Worm (Caenorhabditis elegans) whole organism, late embryonic: Measurements from ENCODE around the gene T26C5.4.
A peak's percentile ranks its signal among the peaks of the same experiment; 100 is the strongest.

ENCODE experiments used
- F13H6.1 ChIP-seq: sonication (generic microtip); optimal IDR thresholded peaks from 2 replicates; lab custom pipeline; 2016; ENCODE audit warnings: missing genetic modification characterization, missing compliant biosample characterization
- ceh-14 ChIP-seq: sonication (generic microtip); optimal IDR thresholded peaks from 2 replicates; lab custom pipeline; 2016; ENCODE audit warnings: missing genotype, missing genetic modification characterization, missing compliant biosample characterization
- ceh-18 ChIP-seq: sonication (generic microtip); optimal IDR thresholded peaks from 2 replicates; lab custom pipeline; 2016; ENCODE audit warnings: missing genetic modification characterization, missing compliant biosample characterization
- ceh-24 ChIP-seq: sonication (generic microtip); optimal IDR thresholded peaks from 2 replicates; lab custom pipeline; 2016; ENCODE audit warnings: mild to moderate bottlenecking, missing genetic modification characterization, missing compliant biosample characterization
- ceh-31 ChIP-seq: sonication (generic microtip); optimal IDR thresholded peaks from 2 replicates; lab custom pipeline; 2016; ENCODE audit warnings: missing genetic modification characterization, missing compliant biosample characterization
- ceh-6 ChIP-seq: fragments of 200-800 bp; sonication (Bioruptor generic); optimal IDR thresholded peaks from 2 replicates; lab custom pipeline; 2018; ENCODE audit warnings: mild to moderate bottlenecking, missing genetic modification characterization, missing compliant biosample characterization
- che-1 ChIP-seq: sonication (generic microtip); optimal IDR thresholded peaks from 2 replicates; lab custom pipeline; 2016; ENCODE audit warnings: mild to moderate bottlenecking, missing genetic modification characterization, missing compliant biosample characterization
- dmd-4 ChIP-seq: sonication (generic microtip); optimal IDR thresholded peaks from 2 replicates; lab custom pipeline; 2016; ENCODE audit warnings: borderline replicate concordance, missing genetic modification characterization, missing compliant biosample characterization
- dve-1 ChIP-seq: sonication (generic microtip); optimal IDR thresholded peaks from 2 replicates; lab custom pipeline; 2017; ENCODE audit warnings: antibody characterized with exemption, mild to moderate bottlenecking, missing genetic modification characterization, missing compliant biosample characterization
- elt-2 ChIP-seq: sonication (generic microtip); optimal IDR thresholded peaks from 2 replicates; lab custom pipeline; 2016; ENCODE audit warnings: missing genetic modification reagents, missing genetic modification characterization, missing compliant biosample characterization
- eyg-1 ChIP-seq: sonication (generic microtip); optimal IDR thresholded peaks from 2 replicates; lab custom pipeline; 2016; ENCODE audit warnings: missing genotype, missing genetic modification characterization, missing compliant biosample characterization
- fax-1 ChIP-seq: sonication (generic microtip); optimal IDR thresholded peaks from 2 replicates; lab custom pipeline; 2016; ENCODE audit warnings: missing genotype, missing genetic modification characterization, missing compliant biosample characterization
- hlh-30 ChIP-seq: sonication (generic microtip); optimal IDR thresholded peaks from 2 replicates; lab custom pipeline; 2017; ENCODE audit warnings: antibody characterized with exemption, missing genetic modification characterization, missing compliant biosample characterization; ENCODE audit not compliant: insufficient read depth
- hlh-8 ChIP-seq: sonication (generic microtip); optimal IDR thresholded peaks from 2 replicates; lab custom pipeline; 2016; ENCODE audit warnings: missing genotype, missing genetic modification characterization, missing compliant biosample characterization
- lin-11 ChIP-seq: fragments of 200-800 bp; sonication (Bioruptor generic); optimal IDR thresholded peaks from 2 replicates; lab custom pipeline; 2018; ENCODE audit warnings: mild to moderate bottlenecking, missing genetic modification characterization, missing compliant biosample characterization
- nfya-1 ChIP-seq: sonication (generic microtip); optimal IDR thresholded peaks from 2 replicates; lab custom pipeline; 2017; ENCODE audit warnings: missing genetic modification characterization, mild to moderate bottlenecking, missing compliant biosample characterization, antibody characterized with exemption, moderate library complexity
- pha-2 ChIP-seq: sonication (generic microtip); optimal IDR thresholded peaks from 2 replicates; lab custom pipeline; 2017; ENCODE audit warnings: mild to moderate bottlenecking, missing genetic modification characterization, missing compliant biosample characterization
- rnt-1 ChIP-seq: sonication (generic microtip); optimal IDR thresholded peaks from 2 replicates; lab custom pipeline; 2016; ENCODE audit warnings: missing genetic modification characterization, missing compliant biosample characterization
- sdc-2 ChIP-seq: sonication (generic microtip); optimal IDR thresholded peaks from 2 replicates; lab custom pipeline; 2016; ENCODE audit warnings: missing genotype, missing genetic modification characterization, missing compliant biosample characterization
- sox-2 ChIP-seq: fragments of 200-800 bp; sonication (Bioruptor generic); IDR thresholded peaks from 2 replicates; pipeline ENCODE4 v1.3.6; 2022; ENCODE audit warnings: missing genetic modification reagents, missing genetic modification characterization, missing compliant biosample characterization
- sox-4 ChIP-seq: sonication (generic microtip); optimal IDR thresholded peaks from 2 replicates; lab custom pipeline; 2017; ENCODE audit warnings: mild to moderate bottlenecking, missing genetic modification characterization, inconsistent platforms, missing compliant biosample characterization
- tbx-2 ChIP-seq: sonication (generic microtip); optimal IDR thresholded peaks from 2 replicates; lab custom pipeline; 2016; ENCODE audit warnings: missing genetic modification characterization, missing compliant biosample characterization
- tbx-7 ChIP-seq: sonication (generic microtip); optimal IDR thresholded peaks from 2 replicates; lab custom pipeline; 2016; ENCODE audit warnings: missing genotype, missing genetic modification characterization, missing compliant biosample characterization
- ttx-3 ChIP-seq: sonication (generic microtip); optimal IDR thresholded peaks from 2 replicates; lab custom pipeline; 2016; ENCODE audit warnings: missing genetic modification reagents, missing genetic modification characterization, missing compliant biosample characterization
- unc-3 ChIP-seq, 2 experiments: fragments of 200-800 bp in 1 of 2; sonication (Bioruptor generic) in 1 of 2; sonication (generic microtip) in 1 of 2; conservative IDR thresholded peaks in 1 of 2; optimal IDR thresholded peaks in 1 of 2; 2 replicates each; pipeline versions ENCODE4 v1.3.6 to Lab custom; 2016 to 2022; ENCODE audit warnings: missing compliant biosample characterization in 2 of 2, missing genetic modification characterization in 2 of 2, missing genetic modification reagents in 1 of 2
- unc-42 ChIP-seq: sonication (generic microtip); optimal IDR thresholded peaks from 2 replicates; lab custom pipeline; 2016; ENCODE audit warnings: missing genotype, missing genetic modification characterization, missing compliant biosample characterization
- unc-55 ChIP-seq: sonication (generic microtip); optimal IDR thresholded peaks from 2 replicates; lab custom pipeline; 2017; ENCODE audit warnings: missing biosample characterization, missing genetic modification reagents, missing genetic modification characterization
- unc-86 ChIP-seq: sonication (generic microtip); optimal IDR thresholded peaks from 2 replicates; lab custom pipeline; 2016; ENCODE audit warnings: missing genetic modification characterization, missing compliant biosample characterization
- ztf-16 ChIP-seq: sonication (generic microtip); optimal IDR thresholded peaks from 2 replicates; lab custom pipeline; 2017; ENCODE audit warnings: missing genetic modification characterization, missing compliant biosample characterization

Gene T26C5.4

ce11 chrII:9268983-9269382 lies 18.7 kb upstream of the T26C5.4 start:
- TF ChIP-seq dmd-4: no peak
- peak; percentile 45 for TF ChIP-seq tbx-2 (tag; lab: Kevin White, UChicago)

ce11 chrII:9266755-9267154 lies 16.4 kb upstream of the T26C5.4 start, which contains the start of gene C01G6.2:
Gene C01G6.2 (plus strand): TSS chrII:9267055.
- TF ChIP-seq tbx-7 (tag; lab: Kevin White, UChicago): no peak
- no peak for TF ChIP-seq unc-42 (tag; lab: Kevin White, UChicago)
- no peak for TF ChIP-seq unc-86 (tag; lab: Kevin White, UChicago)
- no peak for TF ChIP-seq sox-4 (tag; lab: Kevin White, UChicago)
- TF ChIP-seq che-1 (tag; lab: Kevin White, UChicago): no peak
- no peak for TF ChIP-seq ztf-16 (tag; lab: Kevin White, UChicago)
- TF ChIP-seq pha-2: no peak

- TF ChIP-seq lin-11 (tag; lab: Kevin White, UChicago): no peak
- no peak for TF ChIP-seq hlh-8 (tag; lab: Kevin White, UChicago)
- TF ChIP-seq sox-2 (GFP tag; lab: Robert Waterston, UW): peak; percentile 64
- TF ChIP-seq, all 69 proteins: peak for 1
These were observed 15.9 kb upstream of the T26C5.4 start for ce11 chrII:9266252-9266651.

ce11 chrII:9265705-9266104 lies 15.4 kb upstream of the T26C5.4 start:
- no peak for TF ChIP-seq ceh-6
- peak; percentile 58 for TF ChIP-seq unc-42 (tag; lab: Kevin White, UChicago)
- TF ChIP-seq dve-1: no peak
- TF ChIP-seq che-1 (tag; lab: Kevin White, UChicago): no peak
- TF ChIP-seq eyg-1: no peak
- TF ChIP-seq sdc-2 (tag; lab: Kevin White, UChicago): no peak

ce11 chrII:9264689-9265278 lies 14.5 kb upstream of the T26C5.4 start:
- no peak for TF ChIP-seq eyg-1
- TF ChIP-seq F13H6.1: no peak
- TF ChIP-seq nfya-1 (tag; lab: Kevin White, UChicago): peak; percentile 20
- TF ChIP-seq rnt-1 (tag; lab: Kevin White, UChicago): peak; percentile 61
- peak; percentile 87 for TF ChIP-seq hlh-8 (tag; lab: Kevin White, UChicago)
- TF ChIP-seq elt-2 (tag; lab: Kevin White, UChicago): no peak
- TF ChIP-seq ceh-31: peak; percentile 33
- TF ChIP-seq ceh-18 (tag; lab: Kevin White, UChicago): peak; percentile 32
- no peak for TF ChIP-seq pha-2
- TF ChIP-seq unc-55 (GFP tag; lab: Kevin White, UChicago): peak; percentile 93
- TF ChIP-seq ceh-14 (tag; lab: Kevin White, UChicago): peak; percentile 14
- TF ChIP-seq unc-3 (GFP tag; conservative IDR thresholded peaks at IDR 0.05; lab: Robert Waterston, UW): no peak
- TF ChIP-seq unc-3 (tag; optimal IDR thresholded peaks at IDR 0.05; lab: Kevin White, UChicago): no peak
- no peak for TF ChIP-seq ceh-24
- TF ChIP-seq ttx-3 (tag; lab: Kevin White, UChicago): no peak
- no peak for TF ChIP-seq che-1 (tag; lab: Kevin White, UChicago)
- TF ChIP-seq fax-1 (tag; lab: Kevin White, UChicago): no peak

- peak; percentile 34 for TF ChIP-seq hlh-30
- no peak for TF ChIP-seq ttx-3 (tag; lab: Kevin White, UChicago)
These were observed 13.5 kb upstream of the T26C5.4 start for ce11 chrII:9263784-9264183.
